Worm (Caenorhabditis elegans) whole organism, late embryonic: ENCODE data around the gene psmd-9.
"Not testable (repeated sequence)": the region's sequence is repeated elsewhere in the genome, so short reads cannot be mapped to it uniquely, and the experiment has no call there.

Experiments used
- F13H6.1 ChIP-seq: sonication (generic microtip); optimal IDR thresholded peaks from 2 replicates; lab custom pipeline; 2016; ENCODE audit warnings: missing genetic modification characterization, missing compliant biosample characterization
- K09A11.1 ChIP-seq: sonication (generic microtip); optimal IDR thresholded peaks from 2 replicates; lab custom pipeline; 2017; ENCODE audit warnings: antibody characterized with exemption, mild to moderate bottlenecking, missing genetic modification characterization, missing compliant biosample characterization; ENCODE audit not compliant: insufficient read depth
- ceh-45 ChIP-seq: fragments of 200-800 bp; sonication (Bioruptor generic); IDR thresholded peaks from 2 replicates; pipeline ENCODE4 v1.3.6; 2022; ENCODE audit warnings: missing genetic modification reagents, missing genetic modification characterization, missing compliant biosample characterization
- ceh-6 ChIP-seq: fragments of 200-800 bp; sonication (Bioruptor generic); optimal IDR thresholded peaks from 2 replicates; lab custom pipeline; 2018; ENCODE audit warnings: mild to moderate bottlenecking, missing genetic modification characterization, missing compliant biosample characterization
- ets-4 ChIP-seq: sonication (generic microtip); optimal IDR thresholded peaks from 2 replicates; lab custom pipeline; 2016; ENCODE audit warnings: missing genetic modification characterization, missing compliant biosample characterization
- fkh-10 ChIP-seq: fragments of 150-350 bp; optimal IDR thresholded peaks from 2 replicates; lab custom pipeline; 2014; ENCODE audit warnings: missing biosample characterization, missing genetic modification reagents, missing genetic modification characterization
- hlh-8 ChIP-seq: sonication (generic microtip); optimal IDR thresholded peaks from 2 replicates; lab custom pipeline; 2016; ENCODE audit warnings: missing genotype, missing genetic modification characterization, missing compliant biosample characterization
- nfya-1 ChIP-seq: sonication (generic microtip); optimal IDR thresholded peaks from 2 replicates; lab custom pipeline; 2017; ENCODE audit warnings: missing genetic modification characterization, mild to moderate bottlenecking, missing compliant biosample characterization, antibody characterized with exemption, moderate library complexity
- odd-2 ChIP-seq: sonication (generic microtip); optimal IDR thresholded peaks from 2 replicates; lab custom pipeline; 2017; ENCODE audit warnings: antibody characterized with exemption, mild to moderate bottlenecking, missing genetic modification characterization, missing compliant biosample characterization
- pha-2 ChIP-seq: sonication (generic microtip); optimal IDR thresholded peaks from 2 replicates; lab custom pipeline; 2017; ENCODE audit warnings: mild to moderate bottlenecking, missing genetic modification characterization, missing compliant biosample characterization
- pha-4 ChIP-seq: fragments of 150-350 bp; optimal IDR thresholded peaks from 2 replicates; lab custom pipeline; 2018; ENCODE audit warnings: missing biosample characterization, missing genetic modification reagents, missing genetic modification characterization
- sdc-2 ChIP-seq: sonication (generic microtip); optimal IDR thresholded peaks from 2 replicates; lab custom pipeline; 2016; ENCODE audit warnings: missing genotype, missing genetic modification characterization, missing compliant biosample characterization
- sox-4 ChIP-seq: sonication (generic microtip); optimal IDR thresholded peaks from 2 replicates; lab custom pipeline; 2017; ENCODE audit warnings: mild to moderate bottlenecking, missing genetic modification characterization, inconsistent platforms, missing compliant biosample characterization
- ttx-3 ChIP-seq: sonication (generic microtip); optimal IDR thresholded peaks from 2 replicates; lab custom pipeline; 2016; ENCODE audit warnings: missing genetic modification reagents, missing genetic modification characterization, missing compliant biosample characterization

ce11 chrII:6907657-6908056 lies 5.8 kb downstream of the psmd-9 start, which contains the start of gene B0252.3:
- not testable (repeated sequence) for TF ChIP-seq ttx-3; ceh-6 (GFP tag; lab: Kevin White, UChicago); K09A11.1; sox-4 (tag; lab: Kevin White, UChicago); F13H6.1; nfya-1 (tag; lab: Kevin White, UChicago); fkh-10 (GFP tag; lab: Kevin White, UChicago); ets-4 (tag; lab: Kevin White, UChicago); ceh-45 (GFP tag; lab: Robert Waterston, UW); odd-2 (tag; lab: Kevin White, UChicago); pha-4 (tag; lab: Kevin White, UChicago); sdc-2 (tag; lab: Kevin White, UChicago); pha-2; hlh-8 (tag; lab: Kevin White, UChicago)
